Fruit fly (Drosophila melanogaster) whole organism, embryonic: ENCODE data around the gene CG14851.

Experiments used
- Antp ChIP-seq: fragments of 200-800 bp; sonication (Bioruptor generic); optimal IDR thresholded peaks from 3 replicates; lab custom pipeline; 2016; ENCODE audit warnings: missing biosample characterization, missing genetic modification characterization
- CG10366 ChIP-seq: fragments of 200-800 bp; sonication (Bioruptor generic); IDR thresholded peaks from 2 replicates; pipeline ENCODE4 v1.3.6; 2022; ENCODE audit warnings: missing biosample characterization, missing genetic modification characterization
- CG10431 ChIP-seq: fragments of 200-800 bp; sonication (Bioruptor generic); optimal IDR thresholded peaks from 3 replicates; lab custom pipeline; 2018; ENCODE audit warnings: missing biosample characterization, mild to moderate bottlenecking, missing genetic modification characterization
- CG10565 ChIP-seq: fragments of 200-800 bp; sonication (Bioruptor generic); optimal IDR thresholded peaks from 3 replicates; lab custom pipeline; 2016; ENCODE audit warnings: missing biosample characterization, mild to moderate bottlenecking, missing genetic modification characterization
- CG12769 ChIP-seq: fragments of 200-800 bp; sonication (Bioruptor generic); optimal IDR thresholded peaks from 2 replicates; lab custom pipeline; 2019; ENCODE audit warnings: missing biosample characterization, mild to moderate bottlenecking, missing genetic modification characterization, moderate library complexity
- CG13287 ChIP-seq: fragments of 200-800 bp; sonication (Bioruptor generic); IDR thresholded peaks from 2 replicates; pipeline ENCODE4 v1.3.6; 2022; ENCODE audit warnings: missing biosample characterization, missing genetic modification characterization; ENCODE audit not compliant: partially characterized antibody
- CG13424 ChIP-seq: fragments of 200-800 bp; sonication (Bioruptor generic); optimal IDR thresholded peaks from 2 replicates; lab custom pipeline; 2019; ENCODE audit warnings: missing biosample characterization, mild to moderate bottlenecking, missing genetic modification characterization, moderate library complexity
- CG13624 ChIP-seq: fragments of 200-800 bp; sonication (Bioruptor generic); optimal IDR thresholded peaks from 2 replicates; lab custom pipeline; 2016; ENCODE audit warnings: missing biosample characterization, missing genetic modification characterization
- CG13894 ChIP-seq: fragments of 200-800 bp; sonication (Bioruptor generic); optimal IDR thresholded peaks from 3 replicates; lab custom pipeline; 2018; ENCODE audit warnings: missing biosample characterization, mild to moderate bottlenecking, missing genetic modification characterization, moderate library complexity
- CG18619 ChIP-seq: fragments of 200-800 bp; sonication (Bioruptor generic); optimal IDR thresholded peaks from 3 replicates; lab custom pipeline; 2017; ENCODE audit warnings: missing biosample characterization, mild to moderate bottlenecking, missing genetic modification characterization
- CG30403 ChIP-seq: fragments of 200-800 bp; sonication (Bioruptor generic); optimal IDR thresholded peaks from 3 replicates; lab custom pipeline; 2016; ENCODE audit warnings: missing biosample characterization, missing genetic modification characterization
- CG31224 ChIP-seq: fragments of 200-800 bp; sonication (Bioruptor generic); IDR thresholded peaks from 2 replicates; pipeline ENCODE4 v1.3.6; 2022; ENCODE audit warnings: missing biosample characterization, missing genetic modification characterization
- CG4328 ChIP-seq: fragments of 200-800 bp; sonication (Bioruptor generic); optimal IDR thresholded peaks from 3 replicates; lab custom pipeline; 2017; ENCODE audit warnings: missing biosample characterization, missing genetic modification reagents, missing genetic modification characterization
- CG4854 ChIP-seq: fragments of 200-800 bp; sonication (Bioruptor generic); optimal IDR thresholded peaks from 2 replicates; lab custom pipeline; 2016; ENCODE audit warnings: missing biosample characterization, missing genetic modification characterization, inconsistent platforms
- CG6683 ChIP-seq: fragments of 200-800 bp; sonication (Bioruptor generic); optimal IDR thresholded peaks from 2 replicates; lab custom pipeline; 2017; ENCODE audit warnings: missing biosample characterization, mild to moderate bottlenecking, missing genetic modification characterization, missing genetic modification reagents
- CG6689 ChIP-seq: fragments of 200-800 bp; sonication (Bioruptor generic); IDR thresholded peaks from 2 replicates; pipeline ENCODE4 v1.3.6; 2022; ENCODE audit warnings: missing biosample characterization, missing genetic modification characterization
- CG6765 ChIP-seq: fragments of 200-800 bp; sonication (Bioruptor generic); optimal IDR thresholded peaks from 3 replicates; lab custom pipeline; 2017; ENCODE audit warnings: missing biosample characterization, mild to moderate bottlenecking, missing genetic modification characterization
- CG6854 ChIP-seq: fragments of 200-800 bp; sonication (Bioruptor generic); optimal IDR thresholded peaks from 3 replicates; lab custom pipeline; 2017; ENCODE audit warnings: missing biosample characterization, mild to moderate bottlenecking, missing genetic modification characterization
- CG7357 ChIP-seq: fragments of 200-800 bp; sonication (Bioruptor generic); IDR thresholded peaks from 3 replicates; pipeline ENCODE4 v1.3.6; 2022; ENCODE audit warnings: missing biosample characterization, missing genetic modification characterization
- CG9817 ChIP-seq: fragments of 200-800 bp; sonication (Bioruptor generic); optimal IDR thresholded peaks from 2 replicates; lab custom pipeline; 2018; ENCODE audit warnings: missing biosample characterization, mild to moderate bottlenecking, missing genetic modification characterization, moderate library complexity
- CG9876 ChIP-seq: fragments of 200-800 bp; sonication (Bioruptor generic); optimal IDR thresholded peaks from 2 replicates; lab custom pipeline; 2016; ENCODE audit warnings: missing biosample characterization, missing genetic modification characterization
- D ChIP-seq, 2 experiments: fragments of 200-800 bp in 1 of 2; fragments of >200 bp in 1 of 2; sonication (Bioruptor generic) in 1 of 2; optimal IDR thresholded peaks; 2 replicates in 1 of 2; 3 replicates in 1 of 2; lab custom pipeline; 2017; ENCODE audit warnings: mild to moderate bottlenecking in 1 of 2, missing biosample characterization in 1 of 2, missing genetic modification characterization in 1 of 2, missing genetic modification reagents in 1 of 2
- Dek ChIP-seq: fragments of 200-800 bp; sonication (Bioruptor generic); optimal IDR thresholded peaks from 3 replicates; lab custom pipeline; 2019; ENCODE audit warnings: missing biosample characterization, mild to moderate bottlenecking, missing genetic modification characterization, moderate library complexity
- Eip74EF ChIP-seq, 2 experiments: fragments of 200-800 bp in 1 of 2; fragments of >200 bp in 1 of 2; sonication (Bioruptor generic) in 1 of 2; optimal IDR thresholded peaks; 2 replicates each; lab custom pipeline; 2017 to 2019; ENCODE audit warnings: missing biosample characterization in 2 of 2, missing genetic modification characterization in 2 of 2, mild to moderate bottlenecking in 1 of 2, moderate library complexity in 1 of 2
- Fer3 ChIP-seq: fragments of 200-800 bp; sonication (Bioruptor generic); optimal IDR thresholded peaks from 2 replicates; lab custom pipeline; 2018; ENCODE audit warnings: missing biosample characterization, mild to moderate bottlenecking, missing genetic modification characterization, moderate library complexity
- Lpt ChIP-seq: fragments of >200 bp; optimal IDR thresholded peaks from 2 replicates; lab custom pipeline; 2018; ENCODE audit warnings: missing biosample characterization, missing genetic modification characterization
- Rx ChIP-seq: fragments of 200-800 bp; sonication (Bioruptor generic); IDR thresholded peaks from 2 replicates; pipeline ENCODE4 v1.3.6; 2022; ENCODE audit warnings: missing biosample characterization, missing genetic modification characterization
- Xrp1 ChIP-seq: fragments of 200-800 bp; sonication (Bioruptor generic); IDR thresholded peaks from 2 replicates; pipeline ENCODE4 v1.3.6; 2022; ENCODE audit warnings: missing biosample characterization, missing genetic modification characterization
- abd-A ChIP-seq: fragments of 200-800 bp; sonication (Bioruptor generic); optimal IDR thresholded peaks from 3 replicates; lab custom pipeline; 2019; ENCODE audit warnings: missing biosample characterization, mild to moderate bottlenecking, missing genetic modification characterization, moderate library complexity
- amos ChIP-seq: fragments of 200-800 bp; sonication (Bioruptor generic); IDR thresholded peaks from 2 replicates; pipeline ENCODE4 v1.3.6; 2022; ENCODE audit warnings: missing biosample characterization, missing genetic modification characterization; ENCODE audit not compliant: partially characterized antibody
- bab2 ChIP-seq: fragments of 200-800 bp; sonication (Bioruptor generic); optimal IDR thresholded peaks from 2 replicates; lab custom pipeline; 2016; ENCODE audit warnings: missing biosample characterization, missing genetic modification characterization
- cad ChIP-seq: fragments of >200 bp; optimal IDR thresholded peaks from 2 replicates; lab custom pipeline; 2017; ENCODE audit warnings: missing biosample characterization, missing genetic modification characterization
- chinmo ChIP-seq: fragments of 200-800 bp; sonication (Bioruptor generic); IDR thresholded peaks from 4 replicates; pipeline ENCODE4 v1.3.6; 2022; ENCODE audit warnings: missing biosample characterization, missing genetic modification characterization; ENCODE audit not compliant: partially characterized antibody
- emc ChIP-seq: fragments of 200-800 bp; sonication (Bioruptor generic); optimal IDR thresholded peaks from 2 replicates; lab custom pipeline; 2016; ENCODE audit warnings: missing biosample characterization, missing genetic modification characterization
- exex ChIP-seq: fragments of 200-800 bp; sonication (Bioruptor generic); optimal IDR thresholded peaks from 4 replicates; lab custom pipeline; 2018; ENCODE audit warnings: missing biosample characterization, mild to moderate bottlenecking, missing genetic modification characterization, moderate library complexity
- kah ChIP-seq: fragments of 200-800 bp; sonication (Bioruptor generic); optimal IDR thresholded peaks from 2 replicates; lab custom pipeline; 2018; ENCODE audit warnings: missing biosample characterization, mild to moderate bottlenecking, missing genetic modification characterization
- ken ChIP-seq: fragments of 200-800 bp; sonication (Bioruptor generic); IDR thresholded peaks from 3 replicates; pipeline ENCODE4 v1.3.6; 2022; ENCODE audit warnings: missing biosample characterization, missing genetic modification characterization
- lab ChIP-seq: fragments of 200-800 bp; sonication (Bioruptor generic); optimal IDR thresholded peaks from 3 replicates; lab custom pipeline; 2017; ENCODE audit warnings: missing biosample characterization, missing genetic modification characterization, mild to moderate bottlenecking, moderate library complexity, missing genetic modification reagents
- mirr ChIP-seq: fragments of 200-800 bp; sonication (Bioruptor generic); optimal IDR thresholded peaks from 3 replicates; lab custom pipeline; 2018; ENCODE audit warnings: missing biosample characterization, mild to moderate bottlenecking, missing genetic modification characterization
- pan ChIP-seq, 4 experiments: fragments of >200 bp in 3 of 4; fragments of 200-800 bp in 1 of 4; sonication (Bioruptor generic) in 1 of 4; optimal IDR thresholded peaks in 3 of 4; IDR thresholded peaks in 1 of 4; 2 replicates each; pipeline versions ENCODE4 v1.3.6 to Lab custom; 2017 to 2022; ENCODE audit warnings: missing biosample characterization in 2 of 4, missing genetic modification characterization in 2 of 4, mixed read lengths in 1 of 4
- ranshi ChIP-seq: fragments of 200-800 bp; sonication (Bioruptor generic); IDR thresholded peaks from 2 replicates; pipeline ENCODE4 v1.3.6; 2022; ENCODE audit warnings: missing biosample characterization, missing genetic modification characterization
- sens ChIP-seq: fragments of 200-800 bp; sonication (Bioruptor generic); peaks from one replicate; lab custom pipeline; 2016; ENCODE audit warnings: missing biosample characterization, missing genetic modification characterization
- sim ChIP-seq: fragments of 200-800 bp; sonication (Bioruptor generic); IDR thresholded peaks from 2 replicates; pipeline ENCODE4 v1.3.6; 2022; ENCODE audit warnings: missing biosample characterization, missing genetic modification characterization
- tx ChIP-seq: fragments of 200-800 bp; sonication (Bioruptor generic); optimal IDR thresholded peaks from 2 replicates; lab custom pipeline; 2016; ENCODE audit warnings: missing biosample characterization, missing genetic modification characterization
- vnd ChIP-seq: fragments of 200-800 bp; sonication (Bioruptor generic); IDR thresholded peaks from 3 replicates; pipeline ENCODE4 v1.3.6; 2022; ENCODE audit warnings: missing biosample characterization, missing genetic modification characterization; ENCODE audit not compliant: partially characterized antibody

Gene CG14851

dm6 chr3R:14567329-14567728 lies 5.2 kb downstream of the CG14851 start, which contains the start of gene CG31313:
CG31313 (minus strand) TSS chr3R:14567429.
- TF ChIP-seq Dek = no peak
- TF ChIP-seq bab2 = no peak
- TF ChIP-seq Antp (GFP tag; lab: Kevin White, UChicago) = no peak
- TF ChIP-seq CG6683 = no peak
- TF ChIP-seq pan (optimal IDR thresholded peaks at IDR 0.05; lab: Kevin White, UChicago) = no peak
- TF ChIP-seq pan (GFP tag; optimal IDR thresholded peaks at IDR 0.05 in 1 of 2, IDR thresholded peaks at IDR 0.05 in 1 of 2) = no peak
- no peak for TF ChIP-seq abd-A (tag; lab: Kevin White, UChicago)
- no peak for TF ChIP-seq CG7357 (GFP tag; lab: Robert Waterston, UW)
- TF ChIP-seq cad (GFP tag; lab: Kevin White, UChicago) = no peak
- no peak for TF ChIP-seq CG13287 (GFP tag; lab: Robert Waterston, UW)
- TF ChIP-seq kah (GFP tag; lab: Kevin White, UChicago) = no peak
- no peak for TF ChIP-seq CG6689 (GFP tag; lab: Robert Waterston, UW)
- no peak for TF ChIP-seq CG30403 (GFP tag; lab: Kevin White, UChicago)
- no peak for TF ChIP-seq CG6854 (GFP tag; lab: Kevin White, UChicago)
- TF ChIP-seq emc = no peak

dm6 chr3R:14567796-14568195 lies 5.7 kb downstream of the CG14851 start:
- no peak for TF ChIP-seq sim
- peak; percentile 58 for TF ChIP-seq exex (tag; lab: Kevin White, UChicago)

DNA sequence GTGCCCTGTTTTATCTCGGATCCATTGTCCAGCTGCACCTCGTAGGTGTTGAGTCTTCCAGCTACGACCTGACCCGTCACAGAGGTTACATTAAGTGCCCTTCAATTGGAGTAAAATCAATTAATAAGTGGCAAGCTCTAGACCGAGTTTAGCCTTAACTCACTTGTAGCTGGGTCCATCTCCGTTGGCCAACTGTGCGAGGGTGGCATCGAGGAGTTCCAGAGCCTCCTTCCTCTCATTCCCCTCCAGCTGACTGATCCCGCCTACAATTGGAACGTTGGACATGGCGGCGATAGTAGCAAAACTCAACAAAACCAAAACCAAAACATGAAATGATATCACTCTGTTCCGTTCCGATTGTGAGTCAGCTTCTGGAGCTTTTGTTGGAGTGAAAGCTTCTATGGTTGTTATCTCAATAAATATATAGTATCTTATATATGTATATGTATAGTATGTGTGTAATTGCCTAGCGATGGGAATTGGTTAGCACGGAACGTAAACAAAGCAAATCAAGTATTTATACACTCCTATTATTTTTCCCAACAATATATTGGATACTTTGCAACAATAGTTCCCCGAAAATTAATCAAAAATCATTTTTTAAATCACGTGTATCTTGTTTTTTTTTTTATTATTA lies 6.5 kb downstream of the CG14851 start, which contains the start of gene CG8066:
TSS of gene CG8066 (minus strand) at position 347 of the 637 bp plus-strand sequence.
- TF ChIP-seq CG13624 (GFP tag; lab: Kevin White, UChicago) (no peak), ranshi (0 out of 2 replicates have a peak, but pooled peaks have one; percentile 15), Eip74EF (GFP tag; optimal IDR thresholded peaks at IDR 0.05; lab: Kevin White, UChicago) (no peak), lab (GFP tag; lab: Kevin White, UChicago) (peak; percentile 68), CG13894 (tag; lab: Kevin White, UChicago) (peak; percentile 37), vnd (GFP tag; lab: Robert Waterston, UW) (no peak), Xrp1 (GFP tag; lab: Robert Waterston, UW) (no peak), CG31224 (GFP tag; lab: Robert Waterston, UW) (no peak), D (optimal IDR thresholded peaks at IDR 0.05; lab: Kevin White, UChicago) (no peak), D (GFP tag; optimal IDR thresholded peaks at IDR 0.05; lab: Kevin White, UChicago) (no peak), ken (GFP tag; lab: Robert Waterston, UW) (0 out of 3 replicates have a peak, but pooled peaks have one; percentile 23), tx (no peak), chinmo (peak; percentile 39; the same call in 1 of the 4 replicates), CG9817 (tag; lab: Kevin White, UChicago) (peak; percentile 1), Lpt (GFP tag; lab: Kevin White, UChicago) (no peak), CG12769 (tag; lab: Kevin White, UChicago) (peak; percentile 24), CG18619 (no peak), CG10431 (GFP tag; lab: Kevin White, UChicago) (no peak), CG4854 (GFP tag; lab: Kevin White, UChicago) (no peak), amos (GFP tag; lab: Robert Waterston, UW) (peak; percentile 53; the same call in 1 of the 2 replicates), Rx (no peak), CG10565 (GFP tag; lab: Kevin White, UChicago) (no peak), exex (tag; lab: Kevin White, UChicago) (peak; percentile 60), Fer3 (tag; lab: Kevin White, UChicago) (peak; percentile 22), mirr (GFP tag; lab: Kevin White, UChicago) (peak; percentile 11), CG6765 (GFP tag; lab: Kevin White, UChicago) (no peak), CG4328 (GFP tag; lab: Kevin White, UChicago) (peak; percentile 30), CG9876 (no peak), CG13424 (peak; percentile 38), sens (peak; percentile 81), CG10366 (no peak)
